Worm (Caenorhabditis elegans) whole organism, young adult: Measurements from ENCODE around the gene ZK829.3.
A peak's percentile ranks its signal among the peaks of the same experiment; 100 is the strongest.

Source experiments
- B0035.1 ChIP-seq: sonication (generic microtip); optimal IDR thresholded peaks from 2 replicates; lab custom pipeline; 2016; ENCODE audit warnings: missing genetic modification characterization, mild to moderate bottlenecking, missing compliant biosample characterization, missing genotype, missing genetic modification reagents
- B0261.1 ChIP-seq: sonication (generic microtip); optimal IDR thresholded peaks from 2 replicates; lab custom pipeline; 2016; ENCODE audit warnings: mild to moderate bottlenecking, missing genetic modification characterization, moderate library complexity, missing compliant biosample characterization
- C17E4.6 ChIP-seq: fragments of 200-800 bp; sonication (Bioruptor generic); IDR thresholded peaks from 2 replicates; pipeline ENCODE4 v1.3.6; 2022; ENCODE audit warnings: missing genetic modification reagents, missing genetic modification characterization, missing compliant biosample characterization
- F10E7.11 ChIP-seq: sonication (generic microtip); optimal IDR thresholded peaks from 2 replicates; lab custom pipeline; 2017; ENCODE audit warnings: mild to moderate bottlenecking, missing genetic modification characterization, moderate library complexity, missing compliant biosample characterization
- F33H1.4 ChIP-seq: fragments of 200-800 bp; sonication (Bioruptor generic); IDR thresholded peaks from 2 replicates; pipeline ENCODE4 v1.3.6; 2022; ENCODE audit warnings: missing genetic modification reagents, missing genetic modification characterization, missing compliant biosample characterization
- F49E8.2 ChIP-seq: sonication (generic microtip); optimal IDR thresholded peaks from 3 replicates; lab custom pipeline; 2017; ENCODE audit warnings: missing genetic modification characterization, mild to moderate bottlenecking, missing compliant biosample characterization, antibody characterized with exemption, moderate library complexity; ENCODE audit not compliant: insufficient read depth
- F52B5.7 ChIP-seq: sonication (generic microtip); optimal IDR thresholded peaks from 2 replicates; lab custom pipeline; 2016; ENCODE audit warnings: mild to moderate bottlenecking, missing genetic modification characterization, missing compliant biosample characterization
- F55B11.4 ChIP-seq: sonication (generic microtip); optimal IDR thresholded peaks from 2 replicates; lab custom pipeline; 2016; ENCODE audit warnings: missing compliant biosample characterization, missing genetic modification characterization, borderline replicate concordance; ENCODE audit not compliant: insufficient read depth
- T07F8.4 ChIP-seq: sonication (generic microtip); optimal IDR thresholded peaks from 2 replicates; lab custom pipeline; 2016; ENCODE audit warnings: mild to moderate bottlenecking, missing genetic modification characterization, moderate library complexity, missing compliant biosample characterization
- Y53F4B.3 ChIP-seq: fragments of 200-800 bp; sonication (Bioruptor generic); IDR thresholded peaks from 2 replicates; pipeline ENCODE4 v1.3.6; 2022; ENCODE audit warnings: missing genetic modification reagents, missing genetic modification characterization, missing compliant biosample characterization
- Y79H2A.3 ChIP-seq: fragments of 200-800 bp; sonication (Bioruptor generic); conservative IDR thresholded peaks from 2 replicates; pipeline ENCODE4 v1.3.6; 2022; ENCODE audit warnings: missing genetic modification reagents, missing genetic modification characterization, missing compliant biosample characterization
- Y95B8A.8 ChIP-seq: fragments of 200-800 bp; sonication (Bioruptor generic); IDR thresholded peaks from 2 replicates; pipeline ENCODE4 v1.3.6; 2022; ENCODE audit warnings: missing genetic modification reagents, missing genetic modification characterization, missing compliant biosample characterization
- ZK185.1 ChIP-seq: sonication (generic microtip); optimal IDR thresholded peaks from 2 replicates; lab custom pipeline; 2016; ENCODE audit warnings: mild to moderate bottlenecking, missing genetic modification characterization, missing compliant biosample characterization; ENCODE audit not compliant: poor library complexity, severe bottlenecking
- ama-1 ChIP-seq, 3 experiments: fragments of 150-350 bp in 1 of 3; sonication (generic microtip) in 2 of 3; optimal IDR thresholded peaks; 2 replicates each; lab custom pipeline; 2014 to 2018; ENCODE audit warnings: missing biosample characterization in 2 of 3, missing genetic modification characterization in 2 of 3, missing genetic modification reagents in 2 of 3
- aptf-2 ChIP-seq: fragments of 200-800 bp; sonication (Bioruptor generic); conservative IDR thresholded peaks from 2 replicates; pipeline ENCODE4 v1.3.6; 2022; ENCODE audit warnings: missing genetic modification reagents, missing genetic modification characterization, missing compliant biosample characterization
- atf-7 ChIP-seq: sonication (generic microtip); optimal IDR thresholded peaks from 2 replicates; lab custom pipeline; 2017; ENCODE audit warnings: mild to moderate bottlenecking, missing genetic modification characterization, missing compliant biosample characterization
- bed-1 ChIP-seq: fragments of 200-800 bp; sonication (Bioruptor generic); IDR thresholded peaks from 2 replicates; pipeline ENCODE4 v1.3.6; 2022; ENCODE audit warnings: missing genetic modification reagents, missing genetic modification characterization, missing compliant biosample characterization
- ceh-100 ChIP-seq: fragments of 200-800 bp; sonication (Bioruptor generic); IDR thresholded peaks from 2 replicates; pipeline ENCODE4 v1.3.6; 2022; ENCODE audit warnings: missing genetic modification reagents, missing genetic modification characterization, missing compliant biosample characterization
- ceh-27 ChIP-seq: fragments of 200-800 bp; sonication (Bioruptor generic); optimal IDR thresholded peaks from 2 replicates; lab custom pipeline; 2018; ENCODE audit warnings: mild to moderate bottlenecking, missing genetic modification characterization, moderate library complexity, missing compliant biosample characterization
- ceh-79 ChIP-seq: sonication (generic microtip); optimal IDR thresholded peaks from 2 replicates; lab custom pipeline; 2017; ENCODE audit warnings: mild to moderate bottlenecking, missing genetic modification characterization, missing compliant biosample characterization
- chd-7 ChIP-seq: sonication (generic microtip); optimal IDR thresholded peaks from 2 replicates; lab custom pipeline; 2016; ENCODE audit warnings: mild to moderate bottlenecking, missing genetic modification characterization, moderate library complexity, missing compliant biosample characterization
- efl-1 ChIP-seq: fragments of 150-350 bp; optimal IDR thresholded peaks from 2 replicates; lab custom pipeline; 2014; ENCODE audit warnings: missing biosample characterization, missing genetic modification reagents, missing genetic modification characterization
- ekl-4 ChIP-seq: fragments of 200-800 bp; sonication (Bioruptor generic); IDR thresholded peaks from 2 replicates; pipeline ENCODE4 v1.3.6; 2022; ENCODE audit warnings: missing genetic modification reagents, missing genetic modification characterization, missing compliant biosample characterization
- gei-17 ChIP-seq: fragments of 200-800 bp; sonication (Bioruptor generic); optimal IDR thresholded peaks from 2 replicates; lab custom pipeline; 2018; ENCODE audit warnings: mild to moderate bottlenecking, missing genetic modification characterization, missing compliant biosample characterization
- him-1 ChIP-seq: sonication (generic microtip); optimal IDR thresholded peaks from 2 replicates; lab custom pipeline; 2016; ENCODE audit warnings: missing genotype, missing genetic modification reagents, missing genetic modification characterization, missing compliant biosample characterization
- hlh-12 ChIP-seq: sonication (generic microtip); optimal IDR thresholded peaks from 2 replicates; lab custom pipeline; 2016; ENCODE audit warnings: missing genetic modification characterization, missing compliant biosample characterization
- hlh-26 ChIP-seq: fragments of 200-800 bp; sonication (Bioruptor generic); conservative IDR thresholded peaks from 2 replicates; pipeline ENCODE4 v1.3.6; 2022; ENCODE audit warnings: missing genetic modification reagents, missing genetic modification characterization, missing compliant biosample characterization
- hrde-1 ChIP-seq: sonication (generic microtip); optimal IDR thresholded peaks from 2 replicates; lab custom pipeline; 2016; ENCODE audit warnings: missing genetic modification characterization, mild to moderate bottlenecking, missing compliant biosample characterization, moderate library complexity, missing genotype, missing genetic modification reagents, borderline replicate concordance
- lag-1 ChIP-seq: fragments of 200-800 bp; sonication (Bioruptor generic); IDR thresholded peaks from 2 replicates; pipeline ENCODE4 v1.3.6; 2022; ENCODE audit warnings: missing genetic modification reagents, missing genetic modification characterization, missing compliant biosample characterization
- lsl-1 ChIP-seq: fragments of 200-800 bp; sonication (Bioruptor generic); optimal IDR thresholded peaks from 2 replicates; lab custom pipeline; 2018; ENCODE audit warnings: mild to moderate bottlenecking, missing genetic modification characterization, moderate library complexity, missing compliant biosample characterization
- madf-3 ChIP-seq: fragments of 200-800 bp; sonication (Bioruptor generic); IDR thresholded peaks from 2 replicates; pipeline ENCODE4 v1.3.6; 2022; ENCODE audit warnings: missing genetic modification reagents, missing genetic modification characterization, missing compliant biosample characterization
- nhr-27 ChIP-seq: fragments of 200-800 bp; sonication (Bioruptor generic); optimal IDR thresholded peaks from 2 replicates; lab custom pipeline; 2018; ENCODE audit warnings: mild to moderate bottlenecking, missing genetic modification characterization, moderate library complexity, missing compliant biosample characterization
- pbrm-1 ChIP-seq: fragments of 200-800 bp; sonication (Bioruptor generic); IDR thresholded peaks from 2 replicates; pipeline ENCODE4 v1.3.6; 2022; ENCODE audit warnings: missing genetic modification reagents, missing genetic modification characterization, missing compliant biosample characterization
- pha-4 ChIP-seq: fragments of 150-350 bp; sonication (generic microtip); optimal IDR thresholded peaks from 2 replicates; lab custom pipeline; 2014; ENCODE audit warnings: missing biosample characterization, missing genetic modification reagents, missing genetic modification characterization
- rcor-1 ChIP-seq: fragments of 200-800 bp; sonication (Bioruptor generic); IDR thresholded peaks from 2 replicates; pipeline ENCODE4 v1.3.6; 2022; ENCODE audit warnings: missing genetic modification reagents, missing genetic modification characterization, missing compliant biosample characterization
- rec-8 ChIP-seq, 2 experiments: sonication (generic microtip); optimal IDR thresholded peaks; 2 replicates each; lab custom pipeline; 2016; ENCODE audit warnings: mild to moderate bottlenecking in 2 of 2, missing genetic modification characterization in 2 of 2, missing genetic modification reagents in 2 of 2, missing genotype in 2 of 2, missing biosample characterization in 1 of 2, missing compliant biosample characterization in 1 of 2, moderate library complexity in 1 of 2
- rpc-1 ChIP-seq, 2 experiments: fragments of 150-350 bp in 1 of 2; sonication (generic microtip) in 1 of 2; optimal IDR thresholded peaks; 2 replicates each; lab custom pipeline; 2014 to 2018; ENCODE audit warnings: missing biosample characterization in 1 of 2, missing genetic modification characterization in 1 of 2, missing genetic modification reagents in 1 of 2, missing genotype in 1 of 2
- sea-2 ChIP-seq: fragments of 200-800 bp; sonication (Bioruptor generic); IDR thresholded peaks from 2 replicates; pipeline ENCODE4 v1.3.6; 2022; ENCODE audit warnings: missing genetic modification characterization, missing compliant biosample characterization
- tbx-9 ChIP-seq: sonication (generic microtip); optimal IDR thresholded peaks from 2 replicates; lab custom pipeline; 2016; ENCODE audit warnings: borderline replicate concordance, missing genetic modification characterization, inconsistent platforms, missing compliant biosample characterization
- ztf-18 ChIP-seq: sonication (generic microtip); optimal IDR thresholded peaks from 2 replicates; lab custom pipeline; 2016; ENCODE audit warnings: missing genotype, mild to moderate bottlenecking, missing genetic modification characterization, missing compliant biosample characterization
- ztf-22 ChIP-seq: fragments of 200-800 bp; sonication (Bioruptor generic); optimal IDR thresholded peaks from 2 replicates; lab custom pipeline; 2018; ENCODE audit warnings: mild to moderate bottlenecking, missing genetic modification characterization, moderate library complexity, missing compliant biosample characterization
- ztf-26 ChIP-seq: sonication (generic microtip); optimal IDR thresholded peaks from 2 replicates; lab custom pipeline; 2017; ENCODE audit warnings: missing genetic modification characterization, missing compliant biosample characterization

ZK829.3 gene

DNA sequence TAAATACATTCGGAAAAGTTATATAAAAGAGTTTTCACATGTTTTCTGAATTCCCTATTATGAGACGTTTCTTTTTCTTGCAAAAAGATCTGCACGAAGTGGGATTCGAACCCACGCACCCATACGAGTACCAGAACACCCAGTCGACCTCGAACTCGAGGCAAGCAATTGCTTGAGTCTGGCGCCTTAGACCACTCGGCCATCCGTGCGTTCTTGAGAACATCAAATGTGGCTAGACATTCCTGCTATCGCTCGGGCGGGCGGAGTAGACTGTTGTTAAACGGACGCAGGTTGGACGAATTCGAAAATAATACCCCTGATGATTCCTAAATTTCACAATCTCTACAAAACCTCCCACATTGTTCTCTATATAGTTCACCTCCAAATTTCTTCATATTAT is 17.1 kb downstream of the ZK829.3 start (continued):
- TF ChIP-seq ceh-79 (tag; lab: Kevin White, UChicago) (no peak), aptf-2 (no peak), lag-1 (GFP tag; lab: Robert Waterston, UW) (no peak), efl-1 (GFP tag; lab: Kevin White, UChicago) (no peak), bed-1 (GFP tag; lab: Robert Waterston, UW) (no peak), F10E7.11 (tag; lab: Kevin White, UChicago) (no peak), rpc-1 (optimal IDR thresholded peaks at IDR 0.05; lab: Kevin White, UChicago) (peak; percentile 64), rpc-1 (tag; optimal IDR thresholded peaks at IDR 0.05; lab: Kevin White, UChicago) (peak; percentile 78), ztf-18 (tag; lab: Kevin White, UChicago) (peak; percentile 60), chd-7 (tag; lab: Kevin White, UChicago) (no peak), him-1 (tag; lab: Kevin White, UChicago) (peak; percentile 90), F49E8.2 (tag; lab: Kevin White, UChicago) (peak; percentile 1), atf-7 (tag; lab: Kevin White, UChicago) (no peak), hlh-26 (GFP tag; lab: Robert Waterston, UW) (no peak), ekl-4 (GFP tag; lab: Robert Waterston, UW) (no peak), B0261.1 (peak; percentile 87), C17E4.6 (GFP tag; lab: Robert Waterston, UW) (no peak), rcor-1 (GFP tag; lab: Robert Waterston, UW) (0 out of 2 replicates have a peak, but pooled peaks have one; percentile 44), Y95B8A.8 (GFP tag; lab: Robert Waterston, UW) (0 out of 2 replicates have a peak, but pooled peaks have one; percentile 49), lsl-1 (GFP tag; lab: Kevin White, UChicago) (peak; percentile 50), pha-4 (tag; lab: Kevin White, UChicago) (no peak), ama-1 (optimal IDR thresholded peaks at IDR 0.05; lab: Kevin White, UChicago) (no peak), ama-1 (GFP tag; optimal IDR thresholded peaks at IDR 0.05; lab: Kevin White, UChicago) (peak in 1 of 2 experiments; percentile 8), ceh-100 (no peak), Y79H2A.3 (no peak), F55B11.4 (no peak), F52B5.7 (tag; lab: Kevin White, UChicago) (no peak), sea-2 (GFP tag; lab: Robert Waterston, UW) (no peak), gei-17 (no peak), rec-8 (tag; optimal IDR thresholded peaks at IDR 0.05; lab: Kevin White, UChicago) (peak; percentile 40 to 52), B0035.1 (tag; lab: Kevin White, UChicago) (no peak), ceh-27 (GFP tag; lab: Kevin White, UChicago) (peak; percentile 58), ztf-22 (GFP tag; lab: Kevin White, UChicago) (no peak), ZK185.1 (peak; percentile 59)

DNA sequence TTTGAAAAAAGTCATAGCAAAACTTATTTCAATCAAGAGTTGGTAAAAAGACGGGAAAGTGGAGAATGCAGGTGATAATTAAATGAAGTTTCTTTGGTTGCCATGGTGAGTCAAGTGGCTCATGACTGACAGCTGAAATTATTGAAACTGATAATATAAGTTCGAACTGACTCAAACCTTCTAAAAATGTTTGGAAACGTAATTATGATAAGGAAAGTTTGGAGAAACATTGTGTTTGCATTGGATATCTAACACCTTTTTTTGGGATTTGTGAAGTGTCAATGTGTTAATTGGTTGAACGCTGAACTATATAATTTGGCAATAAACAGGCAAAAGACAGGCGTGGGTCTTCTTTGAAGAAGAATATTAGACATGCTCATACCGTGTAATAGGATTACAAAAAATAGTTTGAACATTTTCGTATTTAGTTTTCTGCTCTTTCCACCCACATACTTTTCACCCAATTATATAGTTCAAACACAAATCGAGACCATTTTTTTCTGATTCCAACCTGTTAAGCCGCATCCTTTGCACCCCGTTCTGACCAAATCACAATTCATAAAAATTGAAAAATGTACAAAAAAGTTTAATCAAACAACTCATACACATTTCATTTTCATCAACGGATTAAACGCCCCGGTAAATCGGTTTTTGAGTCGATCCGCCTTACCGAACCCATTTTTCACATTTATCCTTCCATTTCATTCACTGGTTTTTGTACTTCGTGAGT is 20.0 kb downstream of the ZK829.3 start, which contains the start of the genes srlf-33 and srlf-32:
Gene srlf-33, minus strand, starts transcription at position 101 of the 730 bp plus-strand sequence.
Gene srlf-32, plus strand, starts transcription at position 680 of the 730 bp plus-strand sequence.
- TF ChIP-seq ztf-26 (no peak), tbx-9 (tag; lab: Kevin White, UChicago) (no peak), Y53F4B.3 (GFP tag; lab: Robert Waterston, UW) (no peak), madf-3 (GFP tag; lab: Robert Waterston, UW) (no peak), B0035.1 (tag; lab: Kevin White, UChicago) (no peak), hlh-12 (tag; lab: Kevin White, UChicago) (no peak), nhr-27 (tag; lab: Kevin White, UChicago) (no peak), T07F8.4 (no peak), pbrm-1 (GFP tag; lab: Robert Waterston, UW) (no peak), F33H1.4 (GFP tag; lab: Robert Waterston, UW) (no peak), hrde-1 (no peak)
